Worm (Caenorhabditis elegans) whole organism, mixed stage, embryonic: ENCODE measurements around the gene F25G6.8.

Experiments
- M03D4.4 ChIP-seq: sonication (generic microtip); optimal IDR thresholded peaks from 2 replicates; lab custom pipeline; 2017; ENCODE audit warnings: mild to moderate bottlenecking, missing genetic modification characterization, missing compliant biosample characterization
- bed-3 ChIP-seq: fragments of 200-800 bp; sonication (Bioruptor generic); optimal IDR thresholded peaks from 3 replicates; lab custom pipeline; 2018; ENCODE audit warnings: mild to moderate bottlenecking, missing genetic modification characterization, moderate library complexity, missing compliant biosample characterization
- blmp-1 ChIP-seq: fragments of 150-350 bp; optimal IDR thresholded peaks from 2 replicates; lab custom pipeline; 2014; ENCODE audit warnings: missing biosample characterization, missing genetic modification characterization
- ceh-39 ChIP-seq: fragments of 150-350 bp; optimal IDR thresholded peaks from 2 replicates; lab custom pipeline; 2014; ENCODE audit warnings: missing biosample characterization, missing genetic modification characterization
- ceh-43 ChIP-seq: fragments of 200-800 bp; sonication (Bioruptor generic); optimal IDR thresholded peaks from 2 replicates; lab custom pipeline; 2018; ENCODE audit warnings: mild to moderate bottlenecking, missing genetic modification characterization, moderate library complexity, missing compliant biosample characterization
- ceh-83 ChIP-seq: fragments of 200-800 bp; sonication (Bioruptor generic); optimal IDR thresholded peaks from 2 replicates; lab custom pipeline; 2018; ENCODE audit warnings: mild to moderate bottlenecking, missing genetic modification characterization, missing compliant biosample characterization
- ces-1 ChIP-seq: fragments of 150-350 bp; optimal IDR thresholded peaks from 2 replicates; lab custom pipeline; 2014; ENCODE audit warnings: missing biosample characterization, missing genetic modification reagents, missing genetic modification characterization
- cnd-1 ChIP-seq: fragments of 200-800 bp; sonication (Bioruptor generic); optimal IDR thresholded peaks from 2 replicates; lab custom pipeline; 2018; ENCODE audit warnings: mild to moderate bottlenecking, missing genetic modification characterization, missing compliant biosample characterization
- drap-1 ChIP-seq: fragments of 200-800 bp; sonication (Bioruptor generic); optimal IDR thresholded peaks from 3 replicates; lab custom pipeline; 2018; ENCODE audit warnings: mild to moderate bottlenecking, missing genetic modification characterization, missing compliant biosample characterization
- elt-1 ChIP-seq: sonication (generic microtip); optimal IDR thresholded peaks from 2 replicates; lab custom pipeline; 2017; ENCODE audit warnings: missing genetic modification characterization, mild to moderate bottlenecking, missing compliant biosample characterization, antibody characterized with exemption, moderate library complexity, borderline replicate concordance; ENCODE audit not compliant: insufficient read depth
- elt-3 ChIP-seq: fragments of 150-350 bp; optimal IDR thresholded peaks from 2 replicates; lab custom pipeline; 2014; ENCODE audit warnings: missing biosample characterization, missing genetic modification characterization
- flh-1 ChIP-seq: fragments of 200-800 bp; sonication (Bioruptor generic); optimal IDR thresholded peaks from 2 replicates; lab custom pipeline; 2018; ENCODE audit warnings: mild to moderate bottlenecking, missing genetic modification characterization, moderate library complexity, missing compliant biosample characterization
- ham-2 ChIP-seq: fragments of 200-800 bp; sonication (Bioruptor generic); optimal IDR thresholded peaks from 2 replicates; lab custom pipeline; 2018; ENCODE audit warnings: mild to moderate bottlenecking, missing genetic modification characterization, missing compliant biosample characterization
- hlh-1 ChIP-seq: fragments of 150-350 bp; optimal IDR thresholded peaks from 2 replicates; lab custom pipeline; 2014; ENCODE audit warnings: missing biosample characterization, missing genetic modification reagents, missing genetic modification characterization
- lin-13 ChIP-seq: fragments of 150-350 bp; optimal IDR thresholded peaks from 2 replicates; lab custom pipeline; 2014; ENCODE audit warnings: missing biosample characterization, missing genetic modification characterization
- lin-32 ChIP-seq: fragments of 200-800 bp; sonication (Bioruptor generic); optimal IDR thresholded peaks from 2 replicates; lab custom pipeline; 2018; ENCODE audit warnings: mild to moderate bottlenecking, missing genetic modification characterization, missing compliant biosample characterization
- lsy-2 ChIP-seq: fragments of 150-350 bp; optimal IDR thresholded peaks from 2 replicates; lab custom pipeline; 2014; ENCODE audit warnings: missing biosample characterization, missing genetic modification characterization
- mab-5 ChIP-seq: fragments of 150-350 bp; optimal IDR thresholded peaks from 2 replicates; lab custom pipeline; 2014; ENCODE audit warnings: missing biosample characterization, missing genetic modification characterization
- mep-1 ChIP-seq: fragments of 150-350 bp; optimal IDR thresholded peaks from 2 replicates; lab custom pipeline; 2017; ENCODE audit warnings: missing biosample characterization, missing genetic modification reagents, missing genetic modification characterization, inconsistent platforms
- mls-2 ChIP-seq: sonication (generic microtip); optimal IDR thresholded peaks from 2 replicates; lab custom pipeline; 2016; ENCODE audit warnings: mild to moderate bottlenecking, missing genetic modification characterization, moderate library complexity, missing compliant biosample characterization
- nhr-12 ChIP-seq: fragments of 150-350 bp; optimal IDR thresholded peaks from 2 replicates; lab custom pipeline; 2014; ENCODE audit warnings: missing biosample characterization, missing genetic modification characterization
- nhr-2 ChIP-seq: fragments of 150-350 bp; optimal IDR thresholded peaks from 2 replicates; lab custom pipeline; 2014; ENCODE audit warnings: missing biosample characterization, missing genetic modification characterization
- nhr-237 ChIP-seq: fragments of 150-350 bp; optimal IDR thresholded peaks from 2 replicates; lab custom pipeline; 2014; ENCODE audit warnings: missing biosample characterization, missing genetic modification characterization
- nhr-28 ChIP-seq: fragments of 150-350 bp; optimal IDR thresholded peaks from 2 replicates; lab custom pipeline; 2014; ENCODE audit warnings: missing biosample characterization, missing genetic modification characterization
- nhr-76 ChIP-seq: sonication (generic microtip); optimal IDR thresholded peaks from 2 replicates; lab custom pipeline; 2017; ENCODE audit warnings: missing biosample characterization, missing genetic modification characterization
- pha-4 ChIP-seq: fragments of 150-350 bp; optimal IDR thresholded peaks from 2 replicates; lab custom pipeline; 2018; ENCODE audit warnings: missing biosample characterization, missing genetic modification reagents, missing genetic modification characterization
- sem-2 ChIP-seq: fragments of 200-800 bp; sonication (Bioruptor generic); optimal IDR thresholded peaks from 2 replicates; lab custom pipeline; 2018; ENCODE audit warnings: mild to moderate bottlenecking, missing genetic modification characterization, missing compliant biosample characterization
- snpc-4 ChIP-seq: fragments of 150-350 bp; optimal IDR thresholded peaks from 2 replicates; lab custom pipeline; 2014; ENCODE audit warnings: missing biosample characterization, missing genetic modification characterization
- sptf-1 ChIP-seq: sonication (generic microtip); optimal IDR thresholded peaks from 2 replicates; lab custom pipeline; 2017; ENCODE audit warnings: mild to moderate bottlenecking, missing genetic modification characterization, moderate library complexity, missing compliant biosample characterization
- tbx-8 ChIP-seq: fragments of 200-800 bp; sonication (Bioruptor generic); optimal IDR thresholded peaks from 2 replicates; lab custom pipeline; 2018; ENCODE audit warnings: mild to moderate bottlenecking, missing genetic modification characterization, moderate library complexity, missing compliant biosample characterization
- unc-120 ChIP-seq: sonication (generic microtip); optimal IDR thresholded peaks from 2 replicates; lab custom pipeline; 2017; ENCODE audit warnings: missing genetic modification characterization, missing compliant biosample characterization; ENCODE audit not compliant: poor library complexity, severe bottlenecking
- unc-39 ChIP-seq: fragments of 150-350 bp; optimal IDR thresholded peaks from 2 replicates; lab custom pipeline; 2014; ENCODE audit warnings: missing biosample characterization, missing genetic modification characterization
- unc-62 ChIP-seq: fragments of 150-350 bp; optimal IDR thresholded peaks from 2 replicates; lab custom pipeline; 2014; ENCODE audit warnings: missing biosample characterization, missing genetic modification reagents, missing genetic modification characterization
- zip-8 ChIP-seq: fragments of 150-350 bp; optimal IDR thresholded peaks from 2 replicates; lab custom pipeline; 2014; ENCODE audit warnings: missing biosample characterization, missing genetic modification characterization
- ztf-11 ChIP-seq: fragments of 150-350 bp; optimal IDR thresholded peaks from 2 replicates; lab custom pipeline; 2014; ENCODE audit warnings: missing biosample characterization, missing genetic modification characterization

F25G6.8 gene

DNA sequence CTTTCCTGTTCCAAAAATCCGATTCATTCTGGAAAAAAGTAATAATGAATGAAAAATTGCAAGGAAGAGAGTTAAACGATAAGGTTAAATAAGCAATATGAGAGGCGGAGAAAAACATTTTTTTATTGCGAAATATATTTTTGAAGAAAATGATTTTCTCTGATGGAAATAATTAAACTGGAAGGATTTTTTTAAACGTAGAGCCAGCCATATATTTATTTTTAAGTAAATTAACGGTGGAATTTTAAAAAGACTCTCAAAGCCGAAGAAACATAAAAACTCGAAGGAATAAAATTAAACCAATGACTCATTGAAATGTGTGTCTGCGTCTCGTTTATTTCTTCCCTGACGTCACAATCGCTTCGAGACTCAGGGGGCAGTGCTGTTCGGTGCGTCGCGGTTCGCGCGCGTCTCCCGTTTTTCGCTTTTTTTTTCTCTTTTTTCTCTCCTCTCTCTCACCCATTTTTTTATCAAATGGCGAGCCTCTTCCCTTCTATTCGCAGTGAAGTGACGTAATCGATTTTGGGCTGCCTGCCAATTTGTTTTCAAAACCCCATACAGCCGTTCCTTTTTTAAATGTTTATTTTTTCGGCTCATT is 41.2 kb upstream of the F25G6.8 start, which contains the start of gene vps-60:
TSS of gene vps-60 (minus strand) at position 30 of the 598 bp plus-strand sequence.
- TF ChIP-seq unc-39 (tag; lab: Kevin White, UChicago) (no peak), elt-1 (peak; percentile 25), mab-5 (tag; lab: Kevin White, UChicago) (no peak), ceh-43 (GFP tag; lab: Kevin White, UChicago) (no peak), flh-1 (GFP tag; lab: Kevin White, UChicago) (no peak), cnd-1 (tag; lab: Kevin White, UChicago) (peak; percentile 45), tbx-8 (GFP tag; lab: Kevin White, UChicago) (no peak), zip-8 (peak; percentile 25), mep-1 (tag; lab: Kevin White, UChicago) (peak; percentile 92), nhr-2 (tag; lab: Kevin White, UChicago) (no peak), mls-2 (tag; lab: Kevin White, UChicago) (peak; percentile 68), nhr-12 (no peak), hlh-1 (tag; lab: Kevin White, UChicago) (peak; percentile 61), M03D4.4 (tag; lab: Kevin White, UChicago) (peak; percentile 17), ceh-39 (tag; lab: Kevin White, UChicago) (peak; percentile 83), pha-4 (tag; lab: Kevin White, UChicago) (peak; percentile 87), unc-120 (tag; lab: Kevin White, UChicago) (peak; percentile 58), ztf-11 (tag; lab: Kevin White, UChicago) (no peak), ces-1 (GFP tag; lab: Kevin White, UChicago) (peak; percentile 87), sptf-1 (tag; lab: Kevin White, UChicago) (no peak), snpc-4 (tag; lab: Kevin White, UChicago) (no peak), lin-32 (GFP tag; lab: Kevin White, UChicago) (no peak), elt-3 (tag; lab: Kevin White, UChicago) (no peak), ham-2 (GFP tag; lab: Kevin White, UChicago) (no peak), blmp-1 (tag; lab: Kevin White, UChicago) (peak; percentile 61), lsy-2 (tag; lab: Kevin White, UChicago) (peak; percentile 83), lin-13 (peak; percentile 50), drap-1 (GFP tag; lab: Kevin White, UChicago) (no peak), ceh-83 (GFP tag; lab: Kevin White, UChicago) (no peak), nhr-237 (tag; lab: Kevin White, UChicago) (peak; percentile 73), sem-2 (no peak), bed-3 (no peak), nhr-76 (tag; lab: Kevin White, UChicago) (no peak), unc-62 (peak; percentile 51), nhr-28 (tag; lab: Kevin White, UChicago) (no peak)

DNA sequence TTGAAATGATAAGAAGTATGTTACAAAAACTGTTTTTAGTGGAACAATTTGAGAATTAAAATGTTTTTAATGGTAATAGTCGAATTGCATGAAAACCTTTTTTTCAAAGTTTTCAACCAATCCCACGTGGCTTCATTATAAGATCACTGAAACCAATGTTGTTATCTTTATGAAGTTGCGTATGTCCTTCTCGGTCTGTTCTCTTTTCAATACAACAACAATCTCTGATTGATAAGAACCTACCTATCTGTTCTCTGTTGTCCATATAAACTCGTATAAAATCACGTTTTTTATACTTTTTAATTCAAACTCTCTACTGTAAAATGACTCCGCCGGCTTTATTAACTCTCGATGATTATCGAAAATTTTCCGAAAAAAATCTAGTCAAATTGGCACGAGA is 38.3 kb upstream of the F25G6.8 start, which contains the start of gene F41E6.5:
TSS of gene F41E6.5 (plus strand) at position 209 of the 400 bp plus-strand sequence.
- TF ChIP-seq M03D4.4 (tag; lab: Kevin White, UChicago): no peak
- TF ChIP-seq unc-62: no peak
- TF ChIP-seq ceh-43 (GFP tag; lab: Kevin White, UChicago): no peak
- TF ChIP-seq lsy-2 (tag; lab: Kevin White, UChicago): no peak
- TF ChIP-seq elt-3 (tag; lab: Kevin White, UChicago): no peak
- TF ChIP-seq ztf-11 (tag; lab: Kevin White, UChicago): no peak
- TF ChIP-seq lin-13: no peak
- no peak for TF ChIP-seq sptf-1 (tag; lab: Kevin White, UChicago)
- no peak for TF ChIP-seq ceh-83 (GFP tag; lab: Kevin White, UChicago)
- TF ChIP-seq ceh-39 (tag; lab: Kevin White, UChicago): no peak
- no peak for TF ChIP-seq nhr-28 (tag; lab: Kevin White, UChicago)
- no peak for TF ChIP-seq mls-2 (tag; lab: Kevin White, UChicago)
- no peak for TF ChIP-seq nhr-12
- no peak for TF ChIP-seq hlh-1 (tag; lab: Kevin White, UChicago)
- no peak for TF ChIP-seq ces-1 (GFP tag; lab: Kevin White, UChicago)
- no peak for TF ChIP-seq flh-1 (GFP tag; lab: Kevin White, UChicago)

DNA sequence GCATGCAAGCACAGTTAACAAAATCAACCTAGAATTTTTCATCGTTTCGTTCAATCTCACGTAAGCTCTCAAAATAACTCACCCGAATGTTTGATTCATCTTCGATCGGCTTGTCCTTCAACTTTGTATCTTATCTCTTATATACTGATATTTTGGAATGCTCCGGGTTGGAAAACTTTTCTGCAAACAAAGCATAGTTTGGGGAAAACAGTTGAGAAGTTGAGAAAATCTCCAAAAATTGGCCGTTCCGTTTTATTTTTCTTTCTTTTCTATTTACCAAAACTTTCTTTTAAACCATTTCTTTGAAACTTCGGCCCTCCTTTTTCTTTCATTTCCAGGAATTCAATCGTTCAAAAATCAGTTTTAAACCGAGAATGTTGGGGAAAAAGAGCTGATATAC is 37.7 kb upstream of the F25G6.8 start, which contains the start of gene F41E6.15:
TSS of gene F41E6.15 (minus strand) at position 101 of the 400 bp plus-strand sequence.
- no peak for TF ChIP-seq bed-3
- no peak for TF ChIP-seq drap-1 (GFP tag; lab: Kevin White, UChicago)
- no peak for TF ChIP-seq nhr-76 (tag; lab: Kevin White, UChicago)
- no peak for TF ChIP-seq ztf-11 (tag; lab: Kevin White, UChicago)
- no peak for TF ChIP-seq flh-1 (GFP tag; lab: Kevin White, UChicago)
- TF ChIP-seq M03D4.4 (tag; lab: Kevin White, UChicago): no peak
- TF ChIP-seq mep-1 (tag; lab: Kevin White, UChicago): no peak
- no peak for TF ChIP-seq hlh-1 (tag; lab: Kevin White, UChicago)
- TF ChIP-seq ham-2 (GFP tag; lab: Kevin White, UChicago): no peak
- TF ChIP-seq nhr-2 (tag; lab: Kevin White, UChicago): no peak
- no peak for TF ChIP-seq elt-3 (tag; lab: Kevin White, UChicago)
- no peak for TF ChIP-seq unc-120 (tag; lab: Kevin White, UChicago)
- no peak for TF ChIP-seq pha-4 (tag; lab: Kevin White, UChicago)
- TF ChIP-seq nhr-12: no peak
- no peak for TF ChIP-seq blmp-1 (tag; lab: Kevin White, UChicago)
